Fruit fly (Drosophila melanogaster) whole organism, embryonic: Measurements from ENCODE around the gene CG45487.

Experiments used
- CG10543 ChIP-seq: fragments of 200-800 bp; sonication (Bioruptor generic); optimal IDR thresholded peaks from 3 replicates; lab custom pipeline; 2017; ENCODE audit warnings: missing biosample characterization, mild to moderate bottlenecking, missing genetic modification characterization, moderate library complexity
- CG11398 ChIP-seq: fragments of 200-800 bp; sonication (Bioruptor generic); optimal IDR thresholded peaks from 2 replicates; lab custom pipeline; 2016; ENCODE audit warnings: missing biosample characterization, missing genetic modification characterization
- CG11560 ChIP-seq: fragments of 200-800 bp; sonication (Bioruptor generic); IDR thresholded peaks from 3 replicates; pipeline ENCODE4 v1.3.6; 2022; ENCODE audit warnings: missing biosample characterization, missing genetic modification characterization
- CG12391 ChIP-seq: fragments of 200-800 bp; sonication (Bioruptor generic); optimal IDR thresholded peaks from 3 replicates; lab custom pipeline; 2018; ENCODE audit warnings: missing biosample characterization, mild to moderate bottlenecking, missing genetic modification characterization, moderate library complexity
- CG12769 ChIP-seq: fragments of 200-800 bp; sonication (Bioruptor generic); optimal IDR thresholded peaks from 2 replicates; lab custom pipeline; 2019; ENCODE audit warnings: missing biosample characterization, mild to moderate bottlenecking, missing genetic modification characterization, moderate library complexity
- CG13123 ChIP-seq: fragments of 200-800 bp; sonication (Bioruptor generic); optimal IDR thresholded peaks from 2 replicates; lab custom pipeline; 2016; ENCODE audit warnings: missing biosample characterization, missing genetic modification characterization
- CG14710 ChIP-seq: fragments of 200-800 bp; sonication (Bioruptor generic); optimal IDR thresholded peaks from 3 replicates; lab custom pipeline; 2019; ENCODE audit warnings: missing biosample characterization, mild to moderate bottlenecking, missing genetic modification characterization, moderate library complexity
- CG1529 ChIP-seq: fragments of 200-800 bp; sonication (Bioruptor generic); optimal IDR thresholded peaks from 3 replicates; lab custom pipeline; 2018; ENCODE audit warnings: missing biosample characterization, missing genetic modification characterization
- CG16815 ChIP-seq: fragments of 200-800 bp; sonication (Bioruptor generic); optimal IDR thresholded peaks from 3 replicates; lab custom pipeline; 2017; ENCODE audit warnings: missing biosample characterization, mild to moderate bottlenecking, missing genetic modification characterization
- CG17359 ChIP-seq: fragments of 200-800 bp; sonication (Bioruptor generic); optimal IDR thresholded peaks from 3 replicates; lab custom pipeline; 2018; ENCODE audit warnings: missing biosample characterization, mild to moderate bottlenecking, missing genetic modification characterization, moderate library complexity
- CG17829 ChIP-seq: fragments of 200-800 bp; optimal IDR thresholded peaks from 2 replicates; lab custom pipeline; 2019; ENCODE audit warnings: missing biosample characterization, mild to moderate bottlenecking, missing genetic modification characterization, moderate library complexity
- CG18262 ChIP-seq: fragments of 200-800 bp; optimal IDR thresholded peaks from 3 replicates; lab custom pipeline; 2019; ENCODE audit warnings: missing biosample characterization, mild to moderate bottlenecking, missing genetic modification characterization, moderate library complexity
- CG18599 ChIP-seq: fragments of 200-800 bp; sonication (Bioruptor generic); optimal IDR thresholded peaks from 3 replicates; lab custom pipeline; 2017; ENCODE audit warnings: missing biosample characterization, missing genetic modification characterization, mild to moderate bottlenecking, moderate library complexity, missing genetic modification reagents
- CG2889 ChIP-seq: fragments of 200-800 bp; sonication (Bioruptor generic); IDR thresholded peaks from 3 replicates; pipeline ENCODE4 v1.3.6; 2022; ENCODE audit warnings: missing biosample characterization, missing genetic modification characterization
- CG3065 ChIP-seq: fragments of 200-800 bp; sonication (Bioruptor generic); optimal IDR thresholded peaks from 2 replicates; lab custom pipeline; 2016; ENCODE audit warnings: missing biosample characterization, missing genetic modification characterization
- CG31441 ChIP-seq: fragments of 200-800 bp; sonication (Bioruptor generic); IDR thresholded peaks from 2 replicates; pipeline ENCODE4 v1.3.6; 2022; ENCODE audit warnings: missing biosample characterization, missing genetic modification characterization
- CG3407 ChIP-seq: fragments of 200-800 bp; sonication (Bioruptor generic); optimal IDR thresholded peaks from 2 replicates; lab custom pipeline; 2018; ENCODE audit warnings: missing biosample characterization, mild to moderate bottlenecking, missing genetic modification characterization
- CG6765 ChIP-seq: fragments of 200-800 bp; sonication (Bioruptor generic); optimal IDR thresholded peaks from 3 replicates; lab custom pipeline; 2017; ENCODE audit warnings: missing biosample characterization, mild to moderate bottlenecking, missing genetic modification characterization
- CG8388 ChIP-seq: fragments of 200-800 bp; sonication (Bioruptor generic); optimal IDR thresholded peaks from 2 replicates; lab custom pipeline; 2019; ENCODE audit warnings: missing biosample characterization, mild to moderate bottlenecking, missing genetic modification characterization, moderate library complexity
- CG8924 ChIP-seq: fragments of 200-800 bp; optimal IDR thresholded peaks from 3 replicates; lab custom pipeline; 2019; ENCODE audit warnings: missing biosample characterization, mild to moderate bottlenecking, missing genetic modification characterization, moderate library complexity
- CG9932 ChIP-seq: fragments of 200-800 bp; sonication (Bioruptor generic); IDR thresholded peaks from 2 replicates; pipeline ENCODE4 v1.3.6; 2022; ENCODE audit warnings: missing biosample characterization, missing genetic modification characterization
- D ChIP-seq, 2 experiments: fragments of 200-800 bp in 1 of 2; fragments of >200 bp in 1 of 2; sonication (Bioruptor generic) in 1 of 2; optimal IDR thresholded peaks; 2 replicates in 1 of 2; 3 replicates in 1 of 2; lab custom pipeline; 2017; ENCODE audit warnings: mild to moderate bottlenecking in 1 of 2, missing biosample characterization in 1 of 2, missing genetic modification characterization in 1 of 2, missing genetic modification reagents in 1 of 2
- D19A ChIP-seq: fragments of 200-800 bp; optimal IDR thresholded peaks from 3 replicates; lab custom pipeline; 2019; ENCODE audit warnings: missing biosample characterization, mild to moderate bottlenecking, missing genetic modification characterization, moderate library complexity
- Dref ChIP-seq: fragments of 200-800 bp; sonication (Bioruptor generic); IDR thresholded peaks from 2 replicates; pipeline ENCODE4 v1.3.6; 2022; ENCODE audit warnings: missing biosample characterization, missing genetic modification characterization
- Drgx ChIP-seq: fragments of 200-800 bp; sonication (Bioruptor generic); IDR thresholded peaks from 2 replicates; pipeline ENCODE4 v1.3.6; 2022; ENCODE audit warnings: missing biosample characterization, missing genetic modification characterization
- Gug ChIP-seq: fragments of 200-800 bp; sonication (Bioruptor generic); IDR thresholded peaks from 4 replicates; pipeline ENCODE4 v1.3.6; 2022; ENCODE audit warnings: missing biosample characterization, missing genetic modification characterization
- Meics ChIP-seq: fragments of 200-800 bp; sonication (Bioruptor generic); optimal IDR thresholded peaks from 2 replicates; lab custom pipeline; 2017; ENCODE audit warnings: missing biosample characterization, mild to moderate bottlenecking, missing genetic modification characterization
- Nf-YC ChIP-seq: fragments of 200-800 bp; optimal IDR thresholded peaks from 3 replicates; lab custom pipeline; 2019; ENCODE audit warnings: missing biosample characterization, mild to moderate bottlenecking, missing genetic modification characterization, moderate library complexity
- Sin3A ChIP-seq: fragments of >200 bp; optimal IDR thresholded peaks from 2 replicates; lab custom pipeline; 2018
- Ssrp ChIP-seq: fragments of 200-800 bp; sonication (Bioruptor generic); optimal IDR thresholded peaks from 2 replicates; lab custom pipeline; 2018; ENCODE audit warnings: missing biosample characterization, mild to moderate bottlenecking, missing genetic modification characterization, moderate library complexity
- Tbp ChIP-seq: fragments of >200 bp; optimal IDR thresholded peaks from 2 replicates; lab custom pipeline; 2018; ENCODE audit warnings: missing biosample characterization, missing genetic modification characterization
- Vsx1 ChIP-seq: fragments of 200-800 bp; sonication (Bioruptor generic); optimal IDR thresholded peaks from 2 replicates; lab custom pipeline; 2017; ENCODE audit warnings: missing biosample characterization, mild to moderate bottlenecking, missing genetic modification characterization, missing genetic modification reagents
- ac ChIP-seq: fragments of 200-800 bp; sonication (Bioruptor generic); optimal IDR thresholded peaks from 3 replicates; lab custom pipeline; 2017; ENCODE audit warnings: missing biosample characterization, mild to moderate bottlenecking, missing genetic modification characterization
- ara ChIP-seq: fragments of 200-800 bp; sonication (Bioruptor generic); IDR thresholded peaks from 2 replicates; pipeline ENCODE4 v1.3.6; 2022; ENCODE audit warnings: missing biosample characterization, missing genetic modification characterization
- bcd ChIP-seq: fragments of 200-800 bp; sonication (Bioruptor generic); optimal IDR thresholded peaks from 2 replicates; lab custom pipeline; 2017; ENCODE audit warnings: missing biosample characterization, mild to moderate bottlenecking, missing genetic modification characterization
- ci ChIP-seq: fragments of 200-800 bp; sonication (Bioruptor generic); IDR thresholded peaks from 3 replicates; pipeline ENCODE4 v1.3.6; 2022; ENCODE audit warnings: missing biosample characterization, missing genetic modification characterization
- dmrt11E ChIP-seq: fragments of 200-800 bp; sonication (Bioruptor generic); optimal IDR thresholded peaks from 3 replicates; lab custom pipeline; 2018; ENCODE audit warnings: missing biosample characterization, mild to moderate bottlenecking, missing genetic modification characterization, moderate library complexity
- dysf ChIP-seq: fragments of 200-800 bp; sonication (Bioruptor generic); IDR thresholded peaks from 3 replicates; pipeline ENCODE4 v1.3.6; 2022; ENCODE audit warnings: missing biosample characterization, missing genetic modification characterization
- eve ChIP-seq, 2 experiments: fragments of >200 bp; optimal IDR thresholded peaks; 2 replicates each; lab custom pipeline; 2017; ENCODE audit warnings: missing biosample characterization in 2 of 2, missing genetic modification characterization in 2 of 2
- fd96Cb ChIP-seq: fragments of 200-800 bp; sonication (Bioruptor generic); optimal IDR thresholded peaks from 2 replicates; lab custom pipeline; 2018; ENCODE audit warnings: missing biosample characterization, mild to moderate bottlenecking, missing genetic modification characterization, moderate library complexity
- hth ChIP-seq: fragments of >200 bp; optimal IDR thresholded peaks from 2 replicates; lab custom pipeline; 2017; ENCODE audit warnings: inconsistent platforms
- ind ChIP-seq: fragments of 200-800 bp; sonication (Bioruptor generic); optimal IDR thresholded peaks from 3 replicates; lab custom pipeline; 2016; ENCODE audit warnings: missing biosample characterization, missing genetic modification characterization
- ken ChIP-seq: fragments of 200-800 bp; sonication (Bioruptor generic); IDR thresholded peaks from 3 replicates; pipeline ENCODE4 v1.3.6; 2022; ENCODE audit warnings: missing biosample characterization, missing genetic modification characterization
- nerfin-2 ChIP-seq: fragments of 200-800 bp; sonication (Bioruptor generic); IDR thresholded peaks from 2 replicates; pipeline ENCODE4 v1.3.6; 2022; ENCODE audit warnings: missing biosample characterization, missing genetic modification characterization; ENCODE audit not compliant: partially characterized antibody
- pnt ChIP-seq: fragments of 200-800 bp; sonication (Bioruptor generic); optimal IDR thresholded peaks from 3 replicates; lab custom pipeline; 2016; ENCODE audit warnings: missing biosample characterization, missing genetic modification characterization
- row ChIP-seq: fragments of 200-800 bp; sonication (Bioruptor generic); IDR thresholded peaks from 3 replicates; pipeline ENCODE4 v1.3.6; 2022; ENCODE audit warnings: missing biosample characterization, missing genetic modification characterization
- ssp ChIP-seq: fragments of 200-800 bp; sonication (Bioruptor generic); IDR thresholded peaks from 2 replicates; pipeline ENCODE4 v1.3.6; 2022; ENCODE audit warnings: missing biosample characterization, missing genetic modification characterization
- tgo ChIP-seq: fragments of 200-800 bp; sonication (Bioruptor generic); IDR thresholded peaks from 3 replicates; pipeline ENCODE4 v1.3.6; 2022; ENCODE audit warnings: missing biosample characterization, missing genetic modification characterization
- toy ChIP-seq: fragments of 200-800 bp; sonication (Bioruptor generic); IDR thresholded peaks from 2 replicates; pipeline ENCODE4 v1.3.6; 2022; ENCODE audit warnings: missing biosample characterization, missing genetic modification characterization
- twi ChIP-seq: fragments of 200-800 bp; optimal IDR thresholded peaks from 2 replicates; lab custom pipeline; 2019; ENCODE audit warnings: missing biosample characterization, mild to moderate bottlenecking, missing genetic modification characterization, moderate library complexity
- zen ChIP-seq: fragments of 200-800 bp; sonication (Bioruptor generic); optimal IDR thresholded peaks from 3 replicates; lab custom pipeline; 2018; ENCODE audit warnings: missing biosample characterization, mild to moderate bottlenecking, missing genetic modification characterization, moderate library complexity
- zf30C ChIP-seq: fragments of 200-800 bp; sonication (Bioruptor generic); optimal IDR thresholded peaks from 3 replicates; lab custom pipeline; 2018; ENCODE audit warnings: missing biosample characterization, mild to moderate bottlenecking, missing genetic modification characterization

CG45487 gene

dm6 chrX:19884204-19884603 lies 30.9 kb downstream of the CG45487 start (continued):
- TF ChIP-seq CG17829 (tag; lab: Kevin White, UChicago) (peak; percentile 18), CG13123 (GFP tag; lab: Kevin White, UChicago) (no peak), toy (GFP tag; lab: Robert Waterston, UW) (no peak), dysf (0 out of 3 replicates have a peak, but pooled peaks have one; percentile 16), CG12391 (tag; lab: Kevin White, UChicago) (peak; percentile 39), ci (GFP tag; lab: Robert Waterston, UW) (0 out of 3 replicates have a peak, but pooled peaks have one; percentile 17), CG31441 (0 out of 2 replicates have a peak, but pooled peaks have one; percentile 31), eve (GFP tag; optimal IDR thresholded peaks at IDR 0.05; lab: Kevin White, UChicago) (peak in 1 of 2 experiments; percentile 72), hth (lab: Kevin White, UChicago) (no peak), Vsx1 (GFP tag; lab: Kevin White, UChicago) (no peak), fd96Cb (tag; lab: Kevin White, UChicago) (peak; percentile 37), tgo (GFP tag; lab: Robert Waterston, UW) (no peak), nerfin-2 (no peak), CG11560 (no peak), CG6765 (GFP tag; lab: Kevin White, UChicago) (no peak), CG12769 (tag; lab: Kevin White, UChicago) (peak; percentile 5), twi (tag; lab: Kevin White, UChicago) (no peak), zen (tag; lab: Kevin White, UChicago) (no peak), pnt (GFP tag; lab: Kevin White, UChicago) (peak; percentile 10), row (GFP tag; lab: Robert Waterston, UW) (peak; percentile 31; the same call in 2 of the 3 replicates), CG3065 (GFP tag; lab: Kevin White, UChicago) (no peak), Ssrp (tag; lab: Kevin White, UChicago) (peak; percentile 34), CG11398 (GFP tag; lab: Kevin White, UChicago) (no peak), CG8388 (GFP tag; lab: Kevin White, UChicago) (peak; percentile 31), CG14710 (peak; percentile 34), CG16815 (GFP tag; lab: Kevin White, UChicago) (no peak), Dref (GFP tag; lab: Robert Waterston, UW) (no peak), ara (GFP tag; lab: Robert Waterston, UW) (no peak), CG18262 (tag; lab: Kevin White, UChicago) (peak; percentile 57), CG8924 (tag; lab: Kevin White, UChicago) (peak; percentile 22), Drgx (GFP tag; lab: Robert Waterston, UW) (no peak), ind (peak; percentile 13), CG1529 (GFP tag; lab: Kevin White, UChicago) (peak; percentile 12), CG17359 (peak; percentile 1), Nf-YC (tag; lab: Kevin White, UChicago) (no peak), Meics (no peak), Sin3A (lab: Kevin White, UChicago) (no peak), Tbp (GFP tag; lab: Kevin White, UChicago) (no peak), D (optimal IDR thresholded peaks at IDR 0.05; lab: Kevin White, UChicago) (no peak), D (GFP tag; optimal IDR thresholded peaks at IDR 0.05; lab: Kevin White, UChicago) (peak; percentile 28), ac (no peak), CG2889 (GFP tag; lab: Robert Waterston, UW) (no peak), ssp (GFP tag; lab: Robert Waterston, UW) (no peak), zf30C (GFP tag; lab: Kevin White, UChicago) (peak; percentile 9), CG3407 (GFP tag; lab: Kevin White, UChicago) (peak; percentile 16), CG9932 (no peak), Gug (GFP tag; lab: Robert Waterston, UW) (no peak), D19A (peak; percentile 25), CG18599 (GFP tag; lab: Kevin White, UChicago) (no peak), bcd (peak; percentile 22), dmrt11E (tag; lab: Kevin White, UChicago) (peak; percentile 49), ken (GFP tag; lab: Robert Waterston, UW) (no peak), CG10543 (GFP tag; lab: Kevin White, UChicago) (no peak)
